Worm (Caenorhabditis elegans): ENCODE results near the gene pdha-1.

pdha-1 gene

DNA sequence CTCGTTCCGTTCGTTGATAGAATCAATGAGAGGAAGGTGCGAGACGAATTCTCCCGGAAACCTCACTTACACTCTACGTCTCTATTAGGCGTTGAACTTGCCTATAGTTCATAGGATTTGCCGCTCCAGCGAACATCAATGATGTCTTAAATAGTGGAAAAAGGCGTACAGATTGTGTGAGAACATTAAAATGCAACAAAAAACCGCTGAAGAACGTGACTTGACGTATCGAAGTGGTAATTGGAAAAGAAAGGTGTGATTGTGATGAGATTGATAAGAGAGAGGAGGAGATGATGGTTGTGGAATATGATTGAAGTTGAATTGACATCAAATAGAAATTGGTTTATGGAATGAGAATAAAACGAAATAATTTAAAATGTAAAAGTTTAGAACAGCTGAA, 32.1 kb upstream of the pdha-1 start:
- TF ChIP-seq cebp-1 (GFP tag; IDR thresholded peaks at IDR 0.05) (no peak), cebp-1 (tag; optimal IDR thresholded peaks at IDR 0.05) (peak; percentile 25), lin-40 (tag; optimal IDR thresholded peaks at IDR 0.05) (peak; percentile 12), attf-5 (GFP tag; optimal IDR thresholded peaks at IDR 0.05) (peak; percentile 49), snpc-4 (GFP tag; optimal IDR thresholded peaks at IDR 0.05) (no peak), snpc-4 (tag; optimal IDR thresholded peaks at IDR 0.05) (no peak), mel-28 (tag; optimal IDR thresholded peaks at IDR 0.05; ENCODE audit: borderline replicate concordance) (no peak), lin-54 (GFP tag; optimal IDR thresholded peaks at IDR 0.05) (peak; percentile 18), lag-1 (GFP tag; IDR thresholded peaks at IDR 0.05) (no peak), B0336.3 (GFP tag; IDR thresholded peaks at IDR 0.05) (0 out of 2 replicates have a peak, but pooled peaks have one; percentile 48), atf-7 (tag; optimal IDR thresholded peaks at IDR 0.05) (peak; percentile 30), attf-6 (GFP tag; IDR thresholded peaks at IDR 0.05) (no peak), dpff-1 (tag; optimal IDR thresholded peaks at IDR 0.05) (no peak), tbp1 (GFP tag; optimal IDR thresholded peaks at IDR 0.05) (peak; percentile 18), hsf-1 (GFP tag; IDR thresholded peaks at IDR 0.05) (no peak), nhr-80 (tag; optimal IDR thresholded peaks at IDR 0.05) (peak; percentile 82)

DNA sequence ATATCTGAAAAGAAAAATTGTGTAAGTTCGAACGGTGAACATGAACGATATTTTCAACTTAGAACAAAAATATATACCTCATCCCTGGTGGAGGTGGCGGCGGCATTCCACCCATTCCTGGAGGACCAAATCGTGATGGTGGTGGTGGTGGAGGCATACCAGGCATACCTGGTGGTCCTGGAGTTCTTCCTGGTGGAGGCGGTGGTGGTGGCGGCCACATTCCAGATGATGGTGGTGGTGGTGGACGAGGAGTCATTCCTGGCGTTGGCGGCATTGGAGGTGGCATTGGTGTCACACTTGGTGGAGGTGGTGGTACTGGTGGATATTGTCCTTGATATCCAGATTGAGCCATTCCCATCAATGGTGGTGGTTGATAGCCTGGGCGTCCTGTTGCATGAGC, 31.5 kb upstream of the pdha-1 start:
- TF ChIP-seq ceh-100 (GFP tag; IDR thresholded peaks at IDR 0.05) (no peak), zfh-2 (GFP tag; conservative IDR thresholded peaks at IDR 0.05) (peak; percentile 74), egrh-3 (GFP tag; IDR thresholded peaks at IDR 0.05) (peak; percentile 7; the same call in 1 of the 2 replicates), zim-3 (tag; optimal IDR thresholded peaks at IDR 0.05) (peak; percentile 7)

ce11 chrII:8035667-8036066, 30.4 kb upstream of the pdha-1 start, which contains the start of gene sap-49:
Gene sap-49, minus strand, starts transcription at chrII:8035767.
- TF ChIP-seq aptf-2 (GFP tag; conservative IDR thresholded peaks at IDR 0.05) = no peak

ce11 chrII:8037246-8037645, 28.8 kb upstream of the pdha-1 start, which contains the start of gene arp-6:
Gene arp-6, minus strand, starts transcription at chrII:8037346.
- TF ChIP-seq ama-1 (optimal IDR thresholded peaks at IDR 0.05) (no peak), ama-1 (GFP tag; optimal IDR thresholded peaks at IDR 0.05) (no peak), nhr-27 (tag; optimal IDR thresholded peaks at IDR 0.05) (no peak), nhr-120 (GFP tag; IDR thresholded peaks at IDR 0.05) (no peak), rec-8 (tag; optimal IDR thresholded peaks at IDR 0.05) (no peak)

ce11 chrII:8037863-8038262, 28.2 kb upstream of the pdha-1 start, which contains the start of gene C08B11.9:
Gene C08B11.9, minus strand, starts transcription at chrII:8038169.
- TF ChIP-seq Y53G8AR.9 (GFP tag; conservative IDR thresholded peaks at IDR 0.05) (no peak), efl-1 (GFP tag; optimal IDR thresholded peaks at IDR 0.05) (no peak), gei-17 (GFP tag; optimal IDR thresholded peaks at IDR 0.05) (no peak), cebp-2 (GFP tag; IDR thresholded peaks at IDR 0.05) (no peak), F39B2.1 (GFP tag; IDR thresholded peaks at IDR 0.05) (no peak), dpff-1 (tag; optimal IDR thresholded peaks at IDR 0.05) (no peak), let-526 (GFP tag; IDR thresholded peaks at IDR 0.05) (no peak), rcor-1 (GFP tag; IDR thresholded peaks at IDR 0.05) (no peak), aptf-3 (GFP tag; IDR thresholded peaks at IDR 0.05) (no peak), madf-6 (GFP tag; IDR thresholded peaks at IDR 0.05) (peak; percentile 53), lin-54 (GFP tag; optimal IDR thresholded peaks at IDR 0.05) (no peak), ceh-27 (GFP tag; optimal IDR thresholded peaks at IDR 0.05) (no peak), nhr-80 (tag; optimal IDR thresholded peaks at IDR 0.05) (no peak), bed-1 (GFP tag; IDR thresholded peaks at IDR 0.05) (no peak), repo-1 (tag; optimal IDR thresholded peaks at IDR 0.05) (no peak), ztf-3 (GFP tag; optimal IDR thresholded peaks at IDR 0.05) (no peak), rpc-1 (optimal IDR thresholded peaks at IDR 0.05) (no peak), rpc-1 (tag; optimal IDR thresholded peaks at IDR 0.05) (no peak), ets-4 (GFP tag; optimal IDR thresholded peaks at IDR 0.05) (no peak), F49E8.2 (tag; optimal IDR thresholded peaks at IDR 0.05; ENCODE audit: insufficient read depth) (peak; percentile 38), K11D2.4 (GFP tag; IDR thresholded peaks at IDR 0.05) (no peak), egl-18 (GFP tag; IDR thresholded peaks at IDR 0.05) (no peak)
